Worm (Caenorhabditis elegans) whole organism, young adult: ENCODE measurements around the gene F48E3.9.

Experiments
- B0035.1 ChIP-seq: sonication (generic microtip); optimal IDR thresholded peaks from 2 replicates; lab custom pipeline; 2016; ENCODE audit warnings: missing genetic modification characterization, mild to moderate bottlenecking, missing compliant biosample characterization, missing genotype, missing genetic modification reagents
- B0336.3 ChIP-seq: fragments of 200-800 bp; sonication (Bioruptor generic); IDR thresholded peaks from 2 replicates; pipeline ENCODE4 v1.3.6; 2022; ENCODE audit warnings: missing genetic modification characterization, missing compliant biosample characterization
- F49E8.2 ChIP-seq: sonication (generic microtip); optimal IDR thresholded peaks from 3 replicates; lab custom pipeline; 2017; ENCODE audit warnings: missing genetic modification characterization, mild to moderate bottlenecking, missing compliant biosample characterization, antibody characterized with exemption, moderate library complexity; ENCODE audit not compliant: insufficient read depth
- F57A8.1 ChIP-seq: fragments of 200-800 bp; sonication (Bioruptor generic); optimal IDR thresholded peaks from 2 replicates; lab custom pipeline; 2018; ENCODE audit warnings: mild to moderate bottlenecking, missing genetic modification characterization, moderate library complexity, missing compliant biosample characterization
- attf-6 ChIP-seq: fragments of 200-800 bp; sonication (Bioruptor generic); IDR thresholded peaks from 2 replicates; pipeline ENCODE4 v1.3.6; 2022; ENCODE audit warnings: missing genetic modification reagents, missing genetic modification characterization, missing compliant biosample characterization
- hlh-12 ChIP-seq: sonication (generic microtip); optimal IDR thresholded peaks from 2 replicates; lab custom pipeline; 2016; ENCODE audit warnings: missing genetic modification characterization, missing compliant biosample characterization
- madf-10 ChIP-seq: sonication (generic microtip); optimal IDR thresholded peaks from 2 replicates; lab custom pipeline; 2016; ENCODE audit warnings: mild to moderate bottlenecking, missing genetic modification characterization, missing compliant biosample characterization
- mcd-1 ChIP-seq: fragments of 200-800 bp; sonication (Bioruptor generic); IDR thresholded peaks from 2 replicates; pipeline ENCODE4 v1.3.6; 2022; ENCODE audit warnings: missing genetic modification reagents, missing genetic modification characterization, missing compliant biosample characterization
- pbrm-1 ChIP-seq: fragments of 200-800 bp; sonication (Bioruptor generic); IDR thresholded peaks from 2 replicates; pipeline ENCODE4 v1.3.6; 2022; ENCODE audit warnings: missing genetic modification reagents, missing genetic modification characterization, missing compliant biosample characterization
- pha-4 ChIP-seq: fragments of 150-350 bp; sonication (generic microtip); optimal IDR thresholded peaks from 2 replicates; lab custom pipeline; 2014; ENCODE audit warnings: missing biosample characterization, missing genetic modification reagents, missing genetic modification characterization
- snpc-4 ChIP-seq, 5 experiments: fragments of 150-350 bp in 1 of 5; sonication (generic microtip) in 4 of 5; optimal IDR thresholded peaks; 2 replicates each; lab custom pipeline; 2014 to 2018; ENCODE audit warnings: missing genetic modification characterization in 5 of 5, missing biosample characterization in 3 of 5, antibody characterized with exemption in 2 of 5, mild to moderate bottlenecking in 2 of 5, missing compliant biosample characterization in 2 of 5, missing genotype in 2 of 5, moderate library complexity in 2 of 5, missing genetic modification reagents in 1 of 5
- unc-130 ChIP-seq: sonication (generic microtip); optimal IDR thresholded peaks from 2 replicates; lab custom pipeline; 2016; ENCODE audit warnings: missing genetic modification reagents, missing genetic modification characterization, missing compliant biosample characterization

- no peak for TF ChIP-seq B0336.3 (GFP tag; lab: Robert Waterston, UW)
- TF ChIP-seq F57A8.1 (GFP tag; lab: Kevin White, UChicago), result no peak
- no peak for TF ChIP-seq mcd-1 (GFP tag; lab: Robert Waterston, UW)
- TF ChIP-seq F49E8.2 (tag; lab: Kevin White, UChicago), result no peak
- TF ChIP-seq unc-130, result no peak
- no peak for TF ChIP-seq B0035.1 (tag; lab: Kevin White, UChicago)
- TF ChIP-seq pbrm-1 (GFP tag; lab: Robert Waterston, UW), result no peak
- TF ChIP-seq pha-4 (tag; lab: Kevin White, UChicago), result no peak
- TF ChIP-seq attf-6, result no peak
- no peak for TF ChIP-seq madf-10 (tag; lab: Kevin White, UChicago)
- no peak for TF ChIP-seq hlh-12 (tag; lab: Kevin White, UChicago)
- TF ChIP-seq snpc-4 (GFP tag; optimal IDR thresholded peaks at IDR 0.05; lab: Kevin White, UChicago), result no peak
- TF ChIP-seq snpc-4 (tag; optimal IDR thresholded peaks at IDR 0.05; lab: Kevin White, UChicago), result no peak
Measured at ce11 chrX:7534454-7534853, 53.6 kb downstream of the F48E3.9 start.
